Worm (Caenorhabditis elegans) whole organism, L3 larva: ENCODE data around the gene F44F4.15.
"Not testable (repeated sequence)": the region's sequence is repeated elsewhere in the genome, so short reads cannot be mapped to it uniquely, and the experiment has no call there.

ENCODE experiments used
- aly-2 ChIP-seq: fragments of 150-350 bp; optimal IDR thresholded peaks from 2 replicates; lab custom pipeline; 2014; ENCODE audit warnings: missing biosample characterization, missing genetic modification characterization
- ama-1 ChIP-seq: fragments of 150-350 bp; optimal IDR thresholded peaks from 2 replicates; lab custom pipeline; 2018
- ceh-16 ChIP-seq: sonication (generic microtip); optimal IDR thresholded peaks from 2 replicates; lab custom pipeline; 2017; ENCODE audit warnings: missing biosample characterization, missing genetic modification characterization
- ceh-28 ChIP-seq: fragments of 150-350 bp; optimal IDR thresholded peaks from 2 replicates; lab custom pipeline; 2014; ENCODE audit warnings: missing biosample characterization, missing genetic modification reagents, missing genetic modification characterization
- ceh-9 ChIP-seq: sonication (generic microtip); optimal IDR thresholded peaks from 2 replicates; lab custom pipeline; 2018; ENCODE audit warnings: missing biosample characterization, missing genetic modification characterization
- daf-12 ChIP-seq: fragments of 150-350 bp; optimal IDR thresholded peaks from 2 replicates; lab custom pipeline; 2014; ENCODE audit warnings: missing biosample characterization, missing genetic modification reagents, missing genetic modification characterization
- egl-27 ChIP-seq: sonication (generic microtip); optimal IDR thresholded peaks from 4 replicates; lab custom pipeline; 2017; ENCODE audit warnings: missing biosample characterization, missing genetic modification reagents, missing genetic modification characterization
- egl-5 ChIP-seq: fragments of 150-350 bp; optimal IDR thresholded peaks from 2 replicates; lab custom pipeline; 2017; ENCODE audit warnings: missing biosample characterization, missing genetic modification reagents, missing genetic modification characterization, inconsistent platforms
- elt-1 ChIP-seq: fragments of 150-350 bp; optimal IDR thresholded peaks from 2 replicates; lab custom pipeline; 2014; ENCODE audit warnings: missing biosample characterization, missing genetic modification characterization
- elt-2 ChIP-seq: sonication (generic microtip); optimal IDR thresholded peaks from 2 replicates; lab custom pipeline; 2016; ENCODE audit warnings: missing genetic modification reagents, mild to moderate bottlenecking, missing genetic modification characterization, missing compliant biosample characterization
- fkh-10 ChIP-seq: sonication (generic microtip); optimal IDR thresholded peaks from 2 replicates; lab custom pipeline; 2017; ENCODE audit warnings: missing biosample characterization, missing genetic modification reagents, missing genetic modification characterization
- fkh-2 ChIP-seq: fragments of 150-350 bp; optimal IDR thresholded peaks from 2 replicates; lab custom pipeline; 2014; ENCODE audit warnings: missing biosample characterization, missing genetic modification reagents, missing genetic modification characterization
- fos-1 ChIP-seq: fragments of 150-350 bp; optimal IDR thresholded peaks from 2 replicates; lab custom pipeline; 2014; ENCODE audit warnings: missing biosample characterization, missing genetic modification characterization
- hmg-11 ChIP-seq: sonication (generic microtip); optimal IDR thresholded peaks from 2 replicates; lab custom pipeline; 2016; ENCODE audit warnings: missing genetic modification characterization, missing compliant biosample characterization
- lin-39 ChIP-seq: fragments of 150-350 bp; optimal IDR thresholded peaks from 2 replicates; lab custom pipeline; 2018; ENCODE audit warnings: missing biosample characterization, missing genetic modification reagents, missing genetic modification characterization
- lsy-12 ChIP-seq: sonication (generic microtip); optimal IDR thresholded peaks from 2 replicates; lab custom pipeline; 2016; ENCODE audit warnings: mild to moderate bottlenecking, missing genetic modification characterization, missing compliant biosample characterization
- nhr-11 ChIP-seq: fragments of 150-350 bp; optimal IDR thresholded peaks from 2 replicates; lab custom pipeline; 2014; ENCODE audit warnings: missing biosample characterization, missing genetic modification characterization
- nhr-12 ChIP-seq: fragments of 150-350 bp; optimal IDR thresholded peaks from 2 replicates; lab custom pipeline; 2014; ENCODE audit warnings: missing biosample characterization, missing genetic modification characterization
- nhr-23 ChIP-seq: fragments of 150-350 bp; optimal IDR thresholded peaks from 2 replicates; lab custom pipeline; 2014; ENCODE audit warnings: missing biosample characterization, missing genetic modification reagents, missing genetic modification characterization
- nhr-25 ChIP-seq: sonication (generic microtip); optimal IDR thresholded peaks from 2 replicates; lab custom pipeline; 2017; ENCODE audit warnings: missing biosample characterization, missing genetic modification characterization
- nhr-28 ChIP-seq: fragments of 150-350 bp; optimal IDR thresholded peaks from 2 replicates; lab custom pipeline; 2014; ENCODE audit warnings: missing biosample characterization, missing genetic modification characterization
- nhr-43 ChIP-seq: sonication (generic microtip); optimal IDR thresholded peaks from 2 replicates; lab custom pipeline; 2016; ENCODE audit warnings: mild to moderate bottlenecking, missing genetic modification characterization, missing compliant biosample characterization; ENCODE audit not compliant: poor library complexity, severe bottlenecking
- nhr-67 ChIP-seq: fragments of 150-350 bp; optimal IDR thresholded peaks from 2 replicates; lab custom pipeline; 2014; ENCODE audit warnings: missing biosample characterization, missing genetic modification characterization
- nhr-77 ChIP-seq: fragments of 150-350 bp; optimal IDR thresholded peaks from 2 replicates; lab custom pipeline; 2014; ENCODE audit warnings: missing biosample characterization, missing genetic modification characterization
- pha-4 ChIP-seq: fragments of 150-350 bp; optimal IDR thresholded peaks from 2 replicates; lab custom pipeline; 2014; ENCODE audit warnings: missing biosample characterization, missing genetic modification reagents, missing genetic modification characterization
- pqm-1 ChIP-seq: fragments of 150-350 bp; optimal IDR thresholded peaks from 2 replicates; lab custom pipeline; 2017; ENCODE audit warnings: missing biosample characterization, missing genetic modification characterization, inconsistent platforms
- skn-1 ChIP-seq: fragments of 150-350 bp; optimal IDR thresholded peaks from 2 replicates; lab custom pipeline; 2014; ENCODE audit warnings: missing biosample characterization, missing genetic modification characterization
- tbx-2 ChIP-seq: sonication (generic microtip); optimal IDR thresholded peaks from 2 replicates; lab custom pipeline; 2016; ENCODE audit warnings: mild to moderate bottlenecking, missing genetic modification characterization, missing compliant biosample characterization
- unc-62 ChIP-seq: fragments of 150-350 bp; sonication (generic microtip); optimal IDR thresholded peaks from 4 replicates; lab custom pipeline; 2014; ENCODE audit warnings: missing biosample characterization, missing genetic modification reagents, missing genetic modification characterization
- zag-1 ChIP-seq: fragments of 150-350 bp; optimal IDR thresholded peaks from 2 replicates; lab custom pipeline; 2014; ENCODE audit warnings: missing biosample characterization, missing genetic modification characterization
- ztf-11 ChIP-seq: fragments of 150-350 bp; optimal IDR thresholded peaks from 2 replicates; lab custom pipeline; 2014; ENCODE audit warnings: missing biosample characterization, missing genetic modification characterization
- ztf-4 ChIP-seq: fragments of 150-350 bp; optimal IDR thresholded peaks from 2 replicates; lab custom pipeline; 2014; ENCODE audit warnings: missing biosample characterization, missing genetic modification characterization

The F44F4.15 gene

ce11 chrII:10902104-10902503 lies 12.4 kb upstream of the F44F4.15 start, which contains the start of gene gly-1:
Gene gly-1 (minus strand): TSS chrII:10902204.
- TF ChIP-seq nhr-11 (tag; lab: Kevin White, UChicago) (no peak), ztf-4 (tag; lab: Kevin White, UChicago) (no peak), ceh-9 (tag; lab: Kevin White, UChicago) (no peak), ceh-16 (tag; lab: Kevin White, UChicago) (no peak), egl-5 (no peak), nhr-23 (tag; lab: Kevin White, UChicago) (no peak)

- TF ChIP-seq elt-1, pha-4, nhr-28 (tag; lab: Kevin White, UChicago): not testable (repeated sequence)
Observed at ce11 chrII:10904379-10904778, 10.1 kb upstream of the F44F4.15 start, which contains the start of gene sra-12. Gene sra-12 (minus strand): TSS chrII:10904479.

- TF ChIP-seq ama-1 (lab: Kevin White, UChicago) (no peak), fos-1 (no peak), ceh-16 (tag; lab: Kevin White, UChicago) (no peak), skn-1 (tag; lab: Kevin White, UChicago) (no peak), nhr-77 (tag; lab: Kevin White, UChicago) (no peak), elt-2 (tag; lab: Kevin White, UChicago) (no peak), unc-62 (GFP tag; lab: Kevin White, UChicago) (no peak), nhr-12 (tag; lab: Kevin White, UChicago) (no peak), aly-2 (tag; lab: Kevin White, UChicago) (no peak)
Observed at ce11 chrII:10910219-10910618, 4.2 kb upstream of the F44F4.15 start, which contains the start of gene sra-11. Gene sra-11 (minus strand): TSS chrII:10910319.

ce11 chrII:10912995-10913394 lies 1.5 kb upstream of the F44F4.15 start:
- TF ChIP-seq daf-12 (tag; lab: Kevin White, UChicago) (no peak), unc-62 (GFP tag; lab: Kevin White, UChicago) (no peak), pqm-1 (tag; lab: Kevin White, UChicago) (no peak), tbx-2 (tag; lab: Kevin White, UChicago) (no peak), nhr-23 (tag; lab: Kevin White, UChicago) (no peak), nhr-11 (tag; lab: Kevin White, UChicago) (no peak)

- no peak for TF ChIP-seq lsy-12 (tag; lab: Kevin White, UChicago)
- TF ChIP-seq aly-2 (tag; lab: Kevin White, UChicago) = no peak
- no peak for TF ChIP-seq nhr-25 (tag; lab: Kevin White, UChicago)
- no peak for TF ChIP-seq tbx-2 (tag; lab: Kevin White, UChicago)
- TF ChIP-seq pqm-1 (tag; lab: Kevin White, UChicago) = no peak
- no peak for TF ChIP-seq fkh-2 (tag; lab: Kevin White, UChicago)
- TF ChIP-seq elt-2 (tag; lab: Kevin White, UChicago) = no peak
- TF ChIP-seq fkh-10 (GFP tag; lab: Kevin White, UChicago) = no peak
- TF ChIP-seq zag-1 = no peak
- no peak for TF ChIP-seq fos-1
- no peak for TF ChIP-seq nhr-12 (tag; lab: Kevin White, UChicago)
- TF ChIP-seq nhr-67 (tag; lab: Kevin White, UChicago) = no peak
- no peak for TF ChIP-seq nhr-77 (tag; lab: Kevin White, UChicago)
- no peak for TF ChIP-seq lin-39 (tag; lab: Kevin White, UChicago)
- TF ChIP-seq ztf-4 (tag; lab: Kevin White, UChicago) = no peak
- TF ChIP-seq nhr-11 (tag; lab: Kevin White, UChicago) = no peak
- no peak for TF ChIP-seq ceh-16 (tag; lab: Kevin White, UChicago)
- no peak for TF ChIP-seq nhr-28 (tag; lab: Kevin White, UChicago)
- no peak for TF ChIP-seq hmg-11 (tag; lab: Kevin White, UChicago)
- TF ChIP-seq ztf-11 (tag; lab: Kevin White, UChicago) = no peak
Observed at ce11 chrII:10915732-10916131, 1.3 kb downstream of the F44F4.15 start, which contains the start of gene F44F4.9. Gene F44F4.9 (minus strand): TSS chrII:10915832.

ce11 chrII:10917174-10917573 lies 2.7 kb downstream of the F44F4.15 start, which contains the start of gene F44F4.10:
Gene F44F4.10 (minus strand): TSS chrII:10917274.
- TF ChIP-seq ceh-16 (tag; lab: Kevin White, UChicago) (no peak), nhr-77 (tag; lab: Kevin White, UChicago) (no peak), egl-27 (tag; lab: Kevin White, UChicago) (no peak), fkh-10 (GFP tag; lab: Kevin White, UChicago) (no peak), pqm-1 (tag; lab: Kevin White, UChicago) (no peak), nhr-25 (tag; lab: Kevin White, UChicago) (no peak), nhr-43 (tag; lab: Kevin White, UChicago) (no peak), ceh-28 (tag; lab: Kevin White, UChicago) (no peak), nhr-67 (tag; lab: Kevin White, UChicago) (no peak)
